Worm (Caenorhabditis elegans) whole organism, L4 larva: ENCODE results near the gene taco-1.

Experiments
- D1046.2 ChIP-seq: fragments of 200-800 bp; sonication (Bioruptor generic); IDR thresholded peaks from 2 replicates; pipeline ENCODE4 v1.3.6; 2022; ENCODE audit warnings: missing genetic modification characterization, missing compliant biosample characterization
- F37D6.2 ChIP-seq: sonication (generic microtip); optimal IDR thresholded peaks from 2 replicates; lab custom pipeline; 2016; ENCODE audit warnings: mild to moderate bottlenecking, missing genetic modification characterization, missing compliant biosample characterization
- F49E8.2 ChIP-seq: sonication (generic microtip); optimal IDR thresholded peaks from 2 replicates; lab custom pipeline; 2016; ENCODE audit warnings: missing compliant biosample characterization, mild to moderate bottlenecking, missing genetic modification characterization, borderline replicate concordance
- R02D3.7 ChIP-seq: fragments of 150-350 bp; sonication (generic microtip); optimal IDR thresholded peaks from 3 replicates; lab custom pipeline; 2014; ENCODE audit warnings: missing biosample characterization, missing genetic modification characterization
- T26A8.4 ChIP-seq: fragments of 200-800 bp; sonication (Bioruptor generic); IDR thresholded peaks from 2 replicates; pipeline ENCODE4 v1.3.6; 2022; ENCODE audit warnings: missing genetic modification characterization, missing compliant biosample characterization
- Y105C5A.15 ChIP-seq: fragments of 200-800 bp; sonication (Bioruptor generic); IDR thresholded peaks from 2 replicates; pipeline ENCODE4 v1.3.6; 2022; ENCODE audit warnings: missing genetic modification characterization, missing compliant biosample characterization
- Y48G9A.11 ChIP-seq: fragments of 200-800 bp; sonication (Bioruptor generic); IDR thresholded peaks from 2 replicates; pipeline ENCODE4 v1.3.6; 2022; ENCODE audit warnings: missing genetic modification reagents, missing genetic modification characterization, missing compliant biosample characterization
- Y5F2A.4 ChIP-seq: fragments of 200-800 bp; sonication (Bioruptor generic); optimal IDR thresholded peaks from 2 replicates; lab custom pipeline; 2018; ENCODE audit warnings: mild to moderate bottlenecking, missing genetic modification characterization, missing compliant biosample characterization
- Y75B8A.6 ChIP-seq: fragments of 200-800 bp; sonication (Bioruptor generic); IDR thresholded peaks from 2 replicates; pipeline ENCODE4 v1.3.6; 2022; ENCODE audit warnings: missing genetic modification reagents, missing genetic modification characterization, missing compliant biosample characterization
- aha-1 ChIP-seq: fragments of 150-350 bp; peaks from one replicate; lab custom pipeline; 2014; ENCODE audit warnings: missing biosample characterization, missing genetic modification characterization
- arid-1 ChIP-seq: fragments of 200-800 bp; sonication (Bioruptor generic); conservative IDR thresholded peaks from 2 replicates; pipeline ENCODE4 v1.3.6; 2022; ENCODE audit warnings: missing genetic modification reagents, missing genetic modification characterization, missing compliant biosample characterization
- ceh-20 ChIP-seq: fragments of 200-800 bp; sonication (Bioruptor generic); IDR thresholded peaks from 2 replicates; pipeline ENCODE4 v1.3.6; 2022; ENCODE audit warnings: missing genetic modification reagents, missing genetic modification characterization, missing compliant biosample characterization
- dmd-6 ChIP-seq: fragments of 200-800 bp; sonication (Bioruptor generic); IDR thresholded peaks from 2 replicates; pipeline ENCODE4 v1.3.6; 2022; ENCODE audit warnings: missing genetic modification reagents, missing genetic modification characterization, missing compliant biosample characterization
- dmd-8 ChIP-seq: fragments of 200-800 bp; sonication (Bioruptor generic); IDR thresholded peaks from 2 replicates; pipeline ENCODE4 v1.3.6; 2022; ENCODE audit warnings: missing genetic modification characterization, missing compliant biosample characterization
- dmd-9 ChIP-seq: fragments of 200-800 bp; sonication (Bioruptor generic); IDR thresholded peaks from 2 replicates; pipeline ENCODE4 v1.3.6; 2022; ENCODE audit warnings: missing genetic modification reagents, missing genetic modification characterization, missing compliant biosample characterization
- dpl-1 ChIP-seq: fragments of 150-350 bp; optimal IDR thresholded peaks from 2 replicates; lab custom pipeline; 2014; ENCODE audit warnings: missing biosample characterization, missing genetic modification reagents, missing genetic modification characterization
- dve-1 ChIP-seq: sonication (generic microtip); optimal IDR thresholded peaks from 2 replicates; lab custom pipeline; 2017; ENCODE audit warnings: antibody characterized with exemption, mild to moderate bottlenecking, missing genetic modification characterization, missing compliant biosample characterization; ENCODE audit not compliant: insufficient read depth
- egl-43 ChIP-seq: fragments of 200-800 bp; sonication (Bioruptor generic); IDR thresholded peaks from 2 replicates; pipeline ENCODE4 v1.3.6; 2022; ENCODE audit warnings: missing genetic modification reagents, missing genetic modification characterization, missing compliant biosample characterization
- fkh-10 ChIP-seq: fragments of 150-350 bp; optimal IDR thresholded peaks from 2 replicates; lab custom pipeline; 2014; ENCODE audit warnings: missing biosample characterization, missing genetic modification reagents, missing genetic modification characterization
- hif-1 ChIP-seq, 2 experiments: sonication (generic microtip); optimal IDR thresholded peaks; 2 replicates each; lab custom pipeline; 2016 to 2017; ENCODE audit warnings: missing compliant biosample characterization in 2 of 2, missing genetic modification characterization in 2 of 2, missing genetic modification reagents in 2 of 2, missing genotype in 2 of 2, mild to moderate bottlenecking in 1 of 2
- hlh-11 ChIP-seq: fragments of 200-800 bp; sonication (Bioruptor generic); optimal IDR thresholded peaks from 2 replicates; lab custom pipeline; 2018; ENCODE audit warnings: mild to moderate bottlenecking, missing genetic modification characterization, missing compliant biosample characterization
- hmg-1.1 ChIP-seq: fragments of 200-800 bp; sonication (Bioruptor generic); IDR thresholded peaks from 2 replicates; pipeline ENCODE4 v1.3.6; 2022; ENCODE audit warnings: missing genetic modification reagents, missing genetic modification characterization, missing compliant biosample characterization
- jun-1 ChIP-seq: fragments of 150-350 bp; optimal IDR thresholded peaks from 2 replicates; lab custom pipeline; 2014; ENCODE audit warnings: missing biosample characterization, missing genetic modification reagents, missing genetic modification characterization
- lin-38 ChIP-seq: fragments of 200-800 bp; sonication (Bioruptor generic); IDR thresholded peaks from 2 replicates; pipeline ENCODE4 v1.3.6; 2022; ENCODE audit warnings: missing genetic modification reagents, missing genetic modification characterization, missing compliant biosample characterization
- lsy-2 ChIP-seq, 2 experiments: fragments of 150-350 bp in 1 of 2; sonication (generic microtip) in 1 of 2; optimal IDR thresholded peaks; 2 replicates each; lab custom pipeline; 2014 to 2017; ENCODE audit warnings: missing biosample characterization in 2 of 2, missing genetic modification characterization in 2 of 2
- madf-9 ChIP-seq: fragments of 200-800 bp; sonication (Bioruptor generic); conservative IDR thresholded peaks from 2 replicates; pipeline ENCODE4 v1.3.6; 2022; ENCODE audit warnings: missing genetic modification reagents, missing genetic modification characterization, missing compliant biosample characterization
- mdl-1 ChIP-seq, 2 experiments: fragments of 150-350 bp in 1 of 2; sonication (generic microtip) in 1 of 2; optimal IDR thresholded peaks; 2 replicates each; lab custom pipeline; 2014 to 2017; ENCODE audit warnings: missing biosample characterization in 2 of 2, missing genetic modification characterization in 2 of 2
- mep-1 ChIP-seq: fragments of 150-350 bp; sonication (generic microtip); optimal IDR thresholded peaks from 3 replicates; lab custom pipeline; 2014; ENCODE audit warnings: missing biosample characterization, missing genetic modification characterization
- mes-2 ChIP-seq: sonication (generic microtip); optimal IDR thresholded peaks from 2 replicates; lab custom pipeline; 2016; ENCODE audit warnings: missing genotype, mild to moderate bottlenecking, missing genetic modification characterization, missing compliant biosample characterization; ENCODE audit not compliant: poor library complexity, severe bottlenecking
- nhr-102 ChIP-seq: sonication (generic microtip); optimal IDR thresholded peaks from 2 replicates; lab custom pipeline; 2016; ENCODE audit warnings: mild to moderate bottlenecking, missing genetic modification characterization, moderate library complexity, missing compliant biosample characterization
- nhr-42 ChIP-seq: fragments of 200-800 bp; sonication (Bioruptor generic); IDR thresholded peaks from 2 replicates; pipeline ENCODE4 v1.3.6; 2022; ENCODE audit warnings: missing genetic modification characterization, missing compliant biosample characterization
- php-3 ChIP-seq: fragments of 200-800 bp; sonication (Bioruptor generic); IDR thresholded peaks from 2 replicates; pipeline ENCODE4 v1.3.6; 2022; ENCODE audit warnings: missing genetic modification reagents, missing genetic modification characterization, missing compliant biosample characterization
- rbr-2 ChIP-seq: sonication (generic microtip); optimal IDR thresholded peaks from 2 replicates; lab custom pipeline; 2016; ENCODE audit warnings: missing genotype, missing genetic modification characterization, missing compliant biosample characterization
- sdz-12 ChIP-seq: fragments of 200-800 bp; sonication (Bioruptor generic); optimal IDR thresholded peaks from 2 replicates; lab custom pipeline; 2018; ENCODE audit warnings: mild to moderate bottlenecking, missing genetic modification characterization, missing compliant biosample characterization
- snpc-1.2 ChIP-seq: fragments of 200-800 bp; sonication (Bioruptor generic); IDR thresholded peaks from 2 replicates; pipeline ENCODE4 v1.3.6; 2022; ENCODE audit warnings: missing genetic modification reagents, missing genetic modification characterization, missing compliant biosample characterization
- spr-3 ChIP-seq: fragments of 200-800 bp; sonication (Bioruptor generic); optimal IDR thresholded peaks from 2 replicates; lab custom pipeline; 2018; ENCODE audit warnings: mild to moderate bottlenecking, missing genetic modification characterization, missing compliant biosample characterization
- tra-1 ChIP-seq: fragments of 200-800 bp; sonication (Bioruptor generic); IDR thresholded peaks from 2 replicates; pipeline ENCODE4 v1.3.6; 2022; ENCODE audit warnings: missing genetic modification reagents, missing genetic modification characterization, missing compliant biosample characterization
- unc-130 ChIP-seq: sonication (generic microtip); optimal IDR thresholded peaks from 2 replicates; lab custom pipeline; 2016; ENCODE audit warnings: missing genetic modification reagents, missing genetic modification characterization, missing compliant biosample characterization
- unc-62 ChIP-seq, 3 experiments: fragments of 150-350 bp in 1 of 3; sonication (generic microtip); optimal IDR thresholded peaks in 2 of 3; peaks in 1 of 3; 1 replicate in 1 of 3; 2 replicates in 2 of 3; lab custom pipeline; 2014 to 2017; ENCODE audit warnings: missing biosample characterization in 3 of 3, missing genetic modification characterization in 3 of 3, missing genetic modification reagents in 3 of 3, missing genotype in 1 of 3
- ztf-11 ChIP-seq: fragments of 150-350 bp; optimal IDR thresholded peaks from 2 replicates; lab custom pipeline; 2014; ENCODE audit warnings: missing biosample characterization, missing genetic modification characterization

The taco-1 gene

DNA sequence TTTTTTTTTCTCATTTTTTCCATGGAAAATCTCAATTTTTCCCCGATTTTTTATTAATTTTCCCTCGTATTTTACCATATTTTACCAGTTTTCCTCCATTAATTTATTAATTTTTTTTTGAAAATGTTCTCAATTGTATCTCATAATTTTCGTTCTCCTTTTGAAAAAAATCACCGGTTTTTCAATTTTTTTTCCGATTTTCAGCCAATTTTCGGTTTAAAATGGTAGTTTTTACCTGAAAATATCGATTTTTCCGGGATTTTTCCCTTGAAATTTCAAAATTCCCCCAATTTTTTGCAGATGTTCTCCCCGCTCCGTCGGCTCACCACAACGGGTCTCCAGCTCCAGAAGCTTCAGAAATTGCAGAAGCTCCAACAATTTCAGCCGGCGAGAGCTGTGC, at the start of gene taco-1:
TSS of gene taco-1 (plus strand) at position 301 of the 400 bp plus-strand sequence.
- TF ChIP-seq dmd-9 (GFP tag; lab: Robert Waterston, UW) (no peak), aha-1 (tag; lab: Kevin White, UChicago) (peak; percentile 68)

DNA sequence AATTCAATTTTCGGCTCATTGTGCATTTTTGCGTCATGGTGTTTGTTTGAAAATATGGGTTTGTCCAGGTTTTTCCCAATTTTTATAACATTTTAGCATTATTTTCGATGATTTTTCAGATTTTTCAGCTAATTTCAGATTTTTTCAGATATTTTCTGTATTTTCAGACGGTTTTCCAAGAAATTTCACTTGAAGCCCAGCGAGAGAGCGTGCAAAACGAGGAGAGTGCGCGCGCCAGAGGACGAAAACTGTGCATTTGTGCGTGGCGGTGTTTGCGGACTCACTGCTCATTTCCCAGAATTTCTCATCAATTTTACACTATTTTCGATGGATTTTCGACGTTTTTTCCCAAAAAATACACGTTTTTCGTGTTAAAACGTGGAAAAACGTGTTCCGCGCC, 48.8 kb upstream of the taco-1 start:
- TF ChIP-seq arid-1 (GFP tag; lab: Robert Waterston, UW) (0 out of 2 replicates have a peak, but pooled peaks have one; percentile 43), F37D6.2 (tag; lab: Kevin White, UChicago) (no peak), ceh-20 (GFP tag; lab: Robert Waterston, UW) (no peak), F49E8.2 (peak; percentile 61), unc-130 (GFP tag; lab: Kevin White, UChicago) (peak; percentile 25), nhr-42 (GFP tag; lab: Robert Waterston, UW) (peak; percentile 67), nhr-102 (tag; lab: Kevin White, UChicago) (peak; percentile 54), mes-2 (tag; lab: Kevin White, UChicago) (peak; percentile 54), lsy-2 (tag; optimal IDR thresholded peaks at IDR 0.05; lab: Kevin White, UChicago) (peak in 1 of 2 experiments; percentile 60), Y5F2A.4 (no peak), Y48G9A.11 (GFP tag; lab: Robert Waterston, UW) (peak; percentile 34; the same call in 1 of the 2 replicates), rbr-2 (tag; lab: Kevin White, UChicago) (peak; percentile 64), hmg-1.1 (GFP tag; lab: Robert Waterston, UW) (peak; percentile 65), fkh-10 (GFP tag; lab: Kevin White, UChicago) (no peak), php-3 (GFP tag; lab: Robert Waterston, UW) (no peak), jun-1 (tag; lab: Kevin White, UChicago) (no peak), dmd-6 (GFP tag; lab: Robert Waterston, UW) (0 out of 2 replicates have a peak, but pooled peaks have one; percentile 27), Y75B8A.6 (GFP tag; lab: Robert Waterston, UW) (no peak), unc-62 (GFP tag; optimal IDR thresholded peaks at IDR 0.05 in 1 of 2; lab: Kevin White, UChicago) (peak in 1 of 2 experiments; percentile 95), unc-62 (tag; optimal IDR thresholded peaks at IDR 0.05; lab: Kevin White, UChicago) (no peak), mdl-1 (tag; optimal IDR thresholded peaks at IDR 0.05; lab: Kevin White, UChicago) (no peak), D1046.2 (GFP tag; lab: Robert Waterston, UW) (no peak), dve-1 (tag; lab: Kevin White, UChicago) (peak; percentile 32), hif-1 (tag; optimal IDR thresholded peaks at IDR 0.05; lab: Kevin White, UChicago) (peak in 1 of 2 experiments; percentile 55), R02D3.7 (tag; lab: Kevin White, UChicago) (no peak), snpc-1.2 (no peak), aha-1 (tag; lab: Kevin White, UChicago) (peak; percentile 5), mep-1 (tag; lab: Kevin White, UChicago) (peak; percentile 54), dmd-8 (GFP tag; lab: Robert Waterston, UW) (no peak), madf-9 (GFP tag; lab: Robert Waterston, UW) (0 out of 2 replicates have a peak, but pooled peaks have one; percentile 25), sdz-12 (peak; percentile 50), T26A8.4 (GFP tag; lab: Robert Waterston, UW) (peak; percentile 74; the same call in 1 of the 2 replicates), lin-38 (GFP tag; lab: Robert Waterston, UW) (peak; percentile 68), dpl-1 (peak; percentile 57), tra-1 (0 out of 2 replicates have a peak, but pooled peaks have one; percentile 35), spr-3 (GFP tag; lab: Kevin White, UChicago) (peak; percentile 36), hlh-11 (tag; lab: Kevin White, UChicago) (no peak), ztf-11 (tag; lab: Kevin White, UChicago) (no peak), Y105C5A.15 (GFP tag; lab: Robert Waterston, UW) (0 out of 2 replicates have a peak, but pooled peaks have one; percentile 22), egl-43 (GFP tag; lab: Robert Waterston, UW) (0 out of 2 replicates have a peak, but pooled peaks have one; percentile 44)
- TF ChIP-seq, all 104 proteins: peak for 25
